Worm (Caenorhabditis elegans) whole organism, young adult: Measurements from ENCODE around the gene D1014.4.

Source experiments
- K11D2.4 ChIP-seq: fragments of 200-800 bp; sonication (Bioruptor generic); IDR thresholded peaks from 2 replicates; pipeline ENCODE4 v1.3.6; 2022; ENCODE audit warnings: missing genetic modification reagents, missing genetic modification characterization, missing compliant biosample characterization
- Y67H2A.10 ChIP-seq: fragments of 200-800 bp; sonication (Bioruptor generic); conservative IDR thresholded peaks from 2 replicates; pipeline ENCODE4 v1.3.6; 2022; ENCODE audit warnings: missing genetic modification reagents, missing genetic modification characterization, missing compliant biosample characterization
- ceh-91 ChIP-seq: fragments of 200-800 bp; sonication (Bioruptor generic); IDR thresholded peaks from 2 replicates; pipeline ENCODE4 v1.3.6; 2022; ENCODE audit warnings: missing genetic modification reagents, missing genetic modification characterization, missing compliant biosample characterization
- ekl-4 ChIP-seq: fragments of 200-800 bp; sonication (Bioruptor generic); IDR thresholded peaks from 2 replicates; pipeline ENCODE4 v1.3.6; 2022; ENCODE audit warnings: missing genetic modification reagents, missing genetic modification characterization, missing compliant biosample characterization
- madf-8 ChIP-seq: fragments of 200-800 bp; sonication (Bioruptor generic); conservative IDR thresholded peaks from 2 replicates; pipeline ENCODE4 v1.3.6; 2022; ENCODE audit warnings: missing genetic modification reagents, missing genetic modification characterization, missing compliant biosample characterization
- nfya-2 ChIP-seq: fragments of 200-800 bp; sonication (Bioruptor generic); IDR thresholded peaks from 2 replicates; pipeline ENCODE4 v1.3.6; 2022; ENCODE audit warnings: missing genetic modification reagents, missing genetic modification characterization, missing compliant biosample characterization
- nhr-27 ChIP-seq: fragments of 200-800 bp; sonication (Bioruptor generic); optimal IDR thresholded peaks from 2 replicates; lab custom pipeline; 2018; ENCODE audit warnings: mild to moderate bottlenecking, missing genetic modification characterization, moderate library complexity, missing compliant biosample characterization
- nhr-80 ChIP-seq: sonication (generic microtip); optimal IDR thresholded peaks from 2 replicates; lab custom pipeline; 2016; ENCODE audit warnings: missing genetic modification characterization, missing compliant biosample characterization
- unc-62 ChIP-seq: fragments of 150-350 bp; optimal IDR thresholded peaks from 2 replicates; lab custom pipeline; 2014; ENCODE audit warnings: missing biosample characterization, missing genetic modification reagents, missing genetic modification characterization
- ztf-22 ChIP-seq: fragments of 200-800 bp; sonication (Bioruptor generic); optimal IDR thresholded peaks from 2 replicates; lab custom pipeline; 2018; ENCODE audit warnings: mild to moderate bottlenecking, missing genetic modification characterization, moderate library complexity, missing compliant biosample characterization

DNA sequence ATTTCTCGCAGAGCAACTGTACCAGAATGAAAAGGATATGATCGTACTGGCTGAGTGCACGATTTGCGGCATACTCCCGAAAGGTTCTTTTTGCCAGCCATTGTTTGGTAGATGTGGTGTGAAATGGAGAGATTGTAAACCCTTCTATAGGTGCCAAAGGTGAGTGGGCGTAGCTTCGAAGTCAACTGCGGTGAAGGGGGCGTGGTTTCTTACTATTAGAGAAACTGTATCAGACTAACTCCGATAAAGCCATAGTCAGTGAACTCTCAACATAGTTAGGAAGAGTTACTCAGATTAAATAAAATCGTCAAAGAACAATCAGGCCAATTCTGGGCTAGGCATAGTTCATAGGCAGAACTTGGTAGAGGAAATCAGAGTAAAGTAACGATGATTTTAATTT, 44.3 kb downstream of the D1014.4 start, which contains the start of gene F20D6.9:
- no peak for TF ChIP-seq madf-8 (GFP tag; lab: Robert Waterston, UW)
- TF ChIP-seq ekl-4 (GFP tag; lab: Robert Waterston, UW) = no peak
- TF ChIP-seq ceh-91 (GFP tag; lab: Robert Waterston, UW) = no peak
- TF ChIP-seq K11D2.4 (GFP tag; lab: Robert Waterston, UW) = no peak
- TF ChIP-seq nhr-80 = no peak
- no peak for TF ChIP-seq Y67H2A.10 (GFP tag; lab: Robert Waterston, UW)
- TF ChIP-seq nfya-2 (GFP tag; lab: Robert Waterston, UW) = no peak
- no peak for TF ChIP-seq ztf-22 (GFP tag; lab: Kevin White, UChicago)
- no peak for TF ChIP-seq nhr-27 (tag; lab: Kevin White, UChicago)
- TF ChIP-seq unc-62 = no peak
